Fruit fly (Drosophila melanogaster) whole organism, embryonic: ENCODE measurements around the gene Tom70.
A peak's percentile ranks its signal among the peaks of the same experiment; 100 is the strongest.

Experiments
- Atf-2 ChIP-seq: fragments of 200-800 bp; sonication (Bioruptor generic); optimal IDR thresholded peaks from 2 replicates; lab custom pipeline; 2016; ENCODE audit warnings: missing biosample characterization, missing genetic modification characterization
- CG10209 ChIP-seq: fragments of 200-800 bp; sonication (Bioruptor generic); optimal IDR thresholded peaks from 3 replicates; lab custom pipeline; 2017; ENCODE audit warnings: missing biosample characterization, mild to moderate bottlenecking, missing genetic modification characterization, missing genetic modification reagents
- CG11085 ChIP-seq: fragments of 200-800 bp; sonication (Bioruptor generic); IDR thresholded peaks from 2 replicates; pipeline ENCODE4 v1.3.6; 2022; ENCODE audit warnings: missing biosample characterization, missing genetic modification characterization
- CG13775 ChIP-seq: fragments of 200-800 bp; sonication (Bioruptor generic); optimal IDR thresholded peaks from 3 replicates; lab custom pipeline; 2017; ENCODE audit warnings: missing biosample characterization, mild to moderate bottlenecking, missing genetic modification characterization
- CG13894 ChIP-seq: fragments of 200-800 bp; sonication (Bioruptor generic); optimal IDR thresholded peaks from 3 replicates; lab custom pipeline; 2018; ENCODE audit warnings: missing biosample characterization, mild to moderate bottlenecking, missing genetic modification characterization, moderate library complexity
- CG16813 ChIP-seq: fragments of 200-800 bp; sonication (Bioruptor generic); IDR thresholded peaks from 3 replicates; pipeline ENCODE4 v1.3.6; 2022; ENCODE audit warnings: missing biosample characterization, missing genetic modification characterization; ENCODE audit not compliant: partially characterized antibody
- CG17186 ChIP-seq: fragments of 200-800 bp; sonication (Bioruptor generic); optimal IDR thresholded peaks from 3 replicates; lab custom pipeline; 2017; ENCODE audit warnings: missing biosample characterization, missing genetic modification reagents, missing genetic modification characterization
- CG1792 ChIP-seq: fragments of 200-800 bp; sonication (Bioruptor generic); optimal IDR thresholded peaks from 2 replicates; lab custom pipeline; 2016; ENCODE audit warnings: missing biosample characterization, missing genetic modification characterization
- CG3065 ChIP-seq: fragments of 200-800 bp; sonication (Bioruptor generic); optimal IDR thresholded peaks from 2 replicates; lab custom pipeline; 2016; ENCODE audit warnings: missing biosample characterization, missing genetic modification characterization
- CG31224 ChIP-seq: fragments of 200-800 bp; sonication (Bioruptor generic); IDR thresholded peaks from 2 replicates; pipeline ENCODE4 v1.3.6; 2022; ENCODE audit warnings: missing biosample characterization, missing genetic modification characterization
- CG31388 ChIP-seq: fragments of 200-800 bp; sonication (Bioruptor generic); optimal IDR thresholded peaks from 2 replicates; lab custom pipeline; 2016; ENCODE audit warnings: missing biosample characterization, missing genetic modification characterization
- CG31441 ChIP-seq: fragments of 200-800 bp; sonication (Bioruptor generic); IDR thresholded peaks from 2 replicates; pipeline ENCODE4 v1.3.6; 2022; ENCODE audit warnings: missing biosample characterization, missing genetic modification characterization
- CG3163 ChIP-seq: fragments of 200-800 bp; sonication (Bioruptor generic); optimal IDR thresholded peaks from 3 replicates; lab custom pipeline; 2016; ENCODE audit warnings: missing biosample characterization, missing genetic modification characterization
- CG34224 ChIP-seq: fragments of 200-800 bp; sonication (Bioruptor generic); IDR thresholded peaks from 3 replicates; pipeline ENCODE4 v1.3.6; 2022; ENCODE audit warnings: missing biosample characterization, missing genetic modification characterization; ENCODE audit not compliant: partially characterized antibody
- CG3847 ChIP-seq: fragments of 200-800 bp; sonication (Bioruptor generic); IDR thresholded peaks from 2 replicates; pipeline ENCODE4 v1.3.6; 2022; ENCODE audit warnings: missing biosample characterization, missing genetic modification characterization
- CG4282 ChIP-seq: fragments of 200-800 bp; sonication (Bioruptor generic); optimal IDR thresholded peaks from 2 replicates; lab custom pipeline; 2016; ENCODE audit warnings: missing biosample characterization, missing genetic modification characterization
- CG7556 ChIP-seq: fragments of 200-800 bp; sonication (Bioruptor generic); optimal IDR thresholded peaks from 2 replicates; lab custom pipeline; 2017; ENCODE audit warnings: missing biosample characterization, mild to moderate bottlenecking, missing genetic modification characterization
- CG7786 ChIP-seq: fragments of 200-800 bp; sonication (Bioruptor generic); optimal IDR thresholded peaks from 2 replicates; lab custom pipeline; 2016; ENCODE audit warnings: missing biosample characterization, missing genetic modification characterization
- CG7928 ChIP-seq: fragments of 200-800 bp; sonication (Bioruptor generic); optimal IDR thresholded peaks from 2 replicates; lab custom pipeline; 2017; ENCODE audit warnings: missing biosample characterization, mild to moderate bottlenecking, missing genetic modification characterization
- CG9797 ChIP-seq: fragments of 200-800 bp; sonication (Bioruptor generic); optimal IDR thresholded peaks from 3 replicates; lab custom pipeline; 2018; ENCODE audit warnings: missing biosample characterization, mild to moderate bottlenecking, missing genetic modification characterization
- CoRest ChIP-seq: fragments of 200-800 bp; sonication (Bioruptor generic); optimal IDR thresholded peaks from 3 replicates; lab custom pipeline; 2018; ENCODE audit warnings: missing biosample characterization, mild to moderate bottlenecking, missing genetic modification characterization, moderate library complexity
- Dad ChIP-seq: fragments of 200-800 bp; sonication (Bioruptor generic); optimal IDR thresholded peaks from 3 replicates; lab custom pipeline; 2016; ENCODE audit warnings: missing biosample characterization, missing genetic modification characterization
- Dll ChIP-seq: fragments of 200-800 bp; sonication (Bioruptor generic); IDR thresholded peaks from 4 replicates; pipeline ENCODE4 v1.3.6; 2022; ENCODE audit warnings: missing biosample characterization, missing genetic modification characterization; ENCODE audit not compliant: partially characterized antibody
- Gsc ChIP-seq: fragments of 200-800 bp; sonication (Bioruptor generic); IDR thresholded peaks from 2 replicates; pipeline ENCODE4 v1.3.6; 2022; ENCODE audit warnings: missing biosample characterization, missing genetic modification characterization
- HLH4C ChIP-seq: fragments of 200-800 bp; sonication (Bioruptor generic); IDR thresholded peaks from 3 replicates; pipeline ENCODE4 v1.3.6; 2022; ENCODE audit warnings: missing biosample characterization, missing genetic modification characterization; ENCODE audit not compliant: partially characterized antibody
- HmgD ChIP-seq: fragments of 200-800 bp; sonication (Bioruptor generic); optimal IDR thresholded peaks from 3 replicates; lab custom pipeline; 2016; ENCODE audit warnings: missing biosample characterization, missing genetic modification characterization
- Hsf ChIP-seq: fragments of 200-800 bp; sonication (Bioruptor generic); optimal IDR thresholded peaks from 3 replicates; lab custom pipeline; 2016; ENCODE audit warnings: missing biosample characterization, missing genetic modification characterization
- Lhr ChIP-seq: fragments of 200-800 bp; sonication (Bioruptor generic); optimal IDR thresholded peaks from 3 replicates; lab custom pipeline; 2017; ENCODE audit warnings: mild to moderate bottlenecking, missing biosample characterization, missing genetic modification reagents, missing genetic modification characterization
- MESR4 ChIP-seq: fragments of 200-800 bp; sonication (Bioruptor generic); optimal IDR thresholded peaks from 2 replicates; lab custom pipeline; 2018; ENCODE audit warnings: missing biosample characterization, mild to moderate bottlenecking, missing genetic modification characterization, moderate library complexity
- MTF-1 ChIP-seq: fragments of 200-800 bp; sonication (Bioruptor generic); optimal IDR thresholded peaks from 2 replicates; lab custom pipeline; 2018; ENCODE audit warnings: missing biosample characterization, mild to moderate bottlenecking, missing genetic modification characterization, borderline replicate concordance
- Myb ChIP-seq: fragments of 200-800 bp; sonication (Bioruptor generic); optimal IDR thresholded peaks from 2 replicates; lab custom pipeline; 2016; ENCODE audit warnings: missing biosample characterization, missing genetic modification characterization
- Stat92E ChIP-seq, 3 experiments: fragments of >200 bp in 2 of 3; fragments of 200-800 bp in 1 of 3; sonication (Bioruptor generic) in 1 of 3; optimal IDR thresholded peaks; 2 replicates each; lab custom pipeline; 2017 to 2019; ENCODE audit warnings: missing biosample characterization in 3 of 3, missing genetic modification characterization in 3 of 3, mild to moderate bottlenecking in 1 of 3, moderate library complexity in 1 of 3
- Trl ChIP-seq, 3 experiments: fragments of >200 bp in 2 of 3; fragments of 200-800 bp in 1 of 3; sonication (Bioruptor generic) in 1 of 3; optimal IDR thresholded peaks; 2 replicates in 1 of 3; 3 replicates in 2 of 3; lab custom pipeline; 2016 to 2017; ENCODE audit warnings: missing biosample characterization in 1 of 3, missing genetic modification characterization in 1 of 3
- Usf ChIP-seq: fragments of 200-800 bp; sonication (Bioruptor generic); optimal IDR thresholded peaks from 2 replicates; lab custom pipeline; 2017; ENCODE audit warnings: missing genotype, missing biosample characterization, missing genetic modification characterization
- chinmo ChIP-seq: fragments of 200-800 bp; sonication (Bioruptor generic); IDR thresholded peaks from 4 replicates; pipeline ENCODE4 v1.3.6; 2022; ENCODE audit warnings: missing biosample characterization, missing genetic modification characterization; ENCODE audit not compliant: partially characterized antibody
- cwo ChIP-seq: fragments of 200-800 bp; sonication (Bioruptor generic); optimal IDR thresholded peaks from 3 replicates; lab custom pipeline; 2017; ENCODE audit warnings: missing biosample characterization, missing genetic modification characterization, mild to moderate bottlenecking, moderate library complexity, missing genetic modification reagents
- en ChIP-seq: fragments of 200-800 bp; sonication (Bioruptor generic); optimal IDR thresholded peaks from 2 replicates; lab custom pipeline; 2016; ENCODE audit warnings: missing biosample characterization, missing genetic modification characterization
- gcm2 ChIP-seq: fragments of 200-800 bp; sonication (Bioruptor generic); optimal IDR thresholded peaks from 2 replicates; lab custom pipeline; 2016; ENCODE audit warnings: missing biosample characterization, missing genetic modification characterization
- jing ChIP-seq: fragments of 200-800 bp; sonication (Bioruptor generic); optimal IDR thresholded peaks from 2 replicates; lab custom pipeline; 2018; ENCODE audit warnings: missing biosample characterization, mild to moderate bottlenecking, missing genetic modification characterization
- odd ChIP-seq: fragments of 200-800 bp; sonication (Bioruptor generic); optimal IDR thresholded peaks from 2 replicates; lab custom pipeline; 2017; ENCODE audit warnings: missing biosample characterization, mild to moderate bottlenecking, missing genetic modification characterization
- pum ChIP-seq: fragments of 200-800 bp; sonication (Bioruptor generic); optimal IDR thresholded peaks from 2 replicates; lab custom pipeline; 2016; ENCODE audit warnings: missing biosample characterization, missing genetic modification characterization
- sima ChIP-seq: fragments of 200-800 bp; sonication (Bioruptor generic); optimal IDR thresholded peaks from 2 replicates; lab custom pipeline; 2016; ENCODE audit warnings: missing biosample characterization, missing genetic modification characterization
- sna ChIP-seq: fragments of 200-800 bp; sonication (Bioruptor generic); IDR thresholded peaks from 2 replicates; pipeline ENCODE4 v1.3.6; 2022; ENCODE audit warnings: missing biosample characterization, missing genetic modification characterization; ENCODE audit not compliant: partially characterized antibody
- sug ChIP-seq: fragments of 200-800 bp; optimal IDR thresholded peaks from 2 replicates; lab custom pipeline; 2019; ENCODE audit warnings: missing biosample characterization, mild to moderate bottlenecking, missing genetic modification characterization, moderate library complexity
- tgo ChIP-seq: fragments of 200-800 bp; sonication (Bioruptor generic); IDR thresholded peaks from 3 replicates; pipeline ENCODE4 v1.3.6; 2022; ENCODE audit warnings: missing biosample characterization, missing genetic modification characterization
- vfl ChIP-seq: fragments of 200-800 bp; sonication (Bioruptor generic); optimal IDR thresholded peaks from 2 replicates; lab custom pipeline; 2016; ENCODE audit warnings: missing biosample characterization, missing genetic modification characterization
- z ChIP-seq: fragments of 200-800 bp; sonication (Bioruptor generic); IDR thresholded peaks from 3 replicates; pipeline ENCODE4 v1.3.6; 2022; ENCODE audit warnings: missing biosample characterization, missing genetic modification characterization

Tom70 gene

dm6 chr2L:12006397-12007330 lies 31.6 kb downstream of the Tom70 start (continued):
- TF ChIP-seq pum (GFP tag; lab: Kevin White, UChicago) (peak; percentile 62), CG13775 (GFP tag; lab: Kevin White, UChicago) (peak; percentile 96), CG13894 (tag; lab: Kevin White, UChicago) (peak; percentile 45), CoRest (tag; lab: Kevin White, UChicago) (peak; percentile 99), Usf (GFP tag; lab: Kevin White, UChicago) (peak; percentile 94), CG31388 (GFP tag; lab: Kevin White, UChicago) (peak; percentile 79), en (GFP tag; lab: Kevin White, UChicago) (peak; percentile 51), sna (no peak), CG7556 (GFP tag; lab: Kevin White, UChicago) (peak; percentile 99), CG3847 (no peak), Stat92E (GFP tag; optimal IDR thresholded peaks at IDR 0.05; lab: Kevin White, UChicago) (peak in 1 of 3 experiments; percentile 73), odd (GFP tag; lab: Kevin White, UChicago) (peak; percentile 97), Trl (optimal IDR thresholded peaks at IDR 0.05; lab: Kevin White, UChicago) (no peak), Trl (GFP tag; optimal IDR thresholded peaks at IDR 0.05; lab: Kevin White, UChicago) (peak; percentile 59), Dad (GFP tag; lab: Kevin White, UChicago) (peak; percentile 24), HmgD (GFP tag; lab: Kevin White, UChicago) (no peak), CG10209 (GFP tag; lab: Kevin White, UChicago) (peak; percentile 97), jing (peak; percentile 71), chinmo (GFP tag; lab: Robert Waterston, UW) (no peak), gcm2 (GFP tag; lab: Kevin White, UChicago) (peak; percentile 36), Myb (peak; percentile 37), CG31224 (no peak), Lhr (no peak), CG16813 (no peak), CG3065 (GFP tag; lab: Kevin White, UChicago) (peak; percentile 77), CG31441 (no peak), HLH4C (GFP tag; lab: Robert Waterston, UW) (no peak), cwo (GFP tag; lab: Kevin White, UChicago) (peak; percentile 86), CG34224 (no peak), sima (GFP tag; lab: Kevin White, UChicago) (no peak), CG7928 (GFP tag; lab: Kevin White, UChicago) (peak; percentile 73), MTF-1 (GFP tag; lab: Kevin White, UChicago) (peak; percentile 55), MESR4 (no peak), CG1792 (peak; percentile 46), vfl (peak; percentile 60), Hsf (GFP tag; lab: Kevin White, UChicago) (peak; percentile 76), Gsc (GFP tag; lab: Robert Waterston, UW) (no peak), Atf-2 (peak; percentile 76), CG11085 (GFP tag; lab: Robert Waterston, UW) (no peak), CG17186 (GFP tag; lab: Kevin White, UChicago) (peak; percentile 42), tgo (GFP tag; lab: Robert Waterston, UW) (no peak), CG4282 (no peak), CG9797 (GFP tag; lab: Kevin White, UChicago) (peak; percentile 20), CG7786 (peak; percentile 75), sug (tag; lab: Kevin White, UChicago) (peak; percentile 92), z (GFP tag; lab: Robert Waterston, UW) (no peak), CG3163 (no peak), Dll (GFP tag; lab: Robert Waterston, UW) (no peak)
